Worm (Caenorhabditis elegans) whole organism, dauer: Measurements from ENCODE around the gene btb-14.

Source experiments
- unc-62 ChIP-seq: sonication (generic microtip); optimal IDR thresholded peaks from 2 replicates; lab custom pipeline; 2017; ENCODE audit warnings: missing biosample characterization, missing genetic modification reagents, missing genetic modification characterization

btb-14 gene

ce11 chrII:12414805-12415204 lies 31.5 kb downstream of the btb-14 start, which contains the start of gene Y57A10C.11:
Gene Y57A10C.11 (minus strand): TSS chrII:12414905.
- TF ChIP-seq unc-62 (GFP tag; lab: Kevin White, UChicago), result no peak

- TF ChIP-seq unc-62 (GFP tag; lab: Kevin White, UChicago), result no peak
These were observed 34.3 kb downstream of the btb-14 start, which contains the start of gene sre-27 for ce11 chrII:12417514-12417913. Gene sre-27 (minus strand): TSS chrII:12417614.

ce11 chrII:12417996-12418395 lies 34.7 kb downstream of the btb-14 start:
- no peak for TF ChIP-seq unc-62 (GFP tag; lab: Kevin White, UChicago)

ce11 chrII:12420486-12420885 lies 37.2 kb downstream of the btb-14 start, which contains the start of gene sre-26:
Gene sre-26 (minus strand): TSS chrII:12420586.
- TF ChIP-seq unc-62 (GFP tag; lab: Kevin White, UChicago), result no peak

ce11 chrII:12425644-12426222 lies 42.5 kb downstream of the btb-14 start, which contains the start of gene daf-22:
Gene daf-22 (minus strand): TSS chrII:12425694.
- no peak for TF ChIP-seq unc-62 (GFP tag; lab: Kevin White, UChicago)

ce11 chrII:12429743-12430142 lies 46.5 kb downstream of the btb-14 start, which contains the start of gene Y57A10C.8:
Gene Y57A10C.8 (minus strand): TSS chrII:12429843.
- no peak for TF ChIP-seq unc-62 (GFP tag; lab: Kevin White, UChicago)

ce11 chrII:12432356-12432755 lies 49.1 kb downstream of the btb-14 start, which contains the start of gene dct-12:
Gene dct-12 (minus strand): TSS chrII:12432456.
- no peak for TF ChIP-seq unc-62 (GFP tag; lab: Kevin White, UChicago)
